Fruit fly (Drosophila melanogaster) whole organism, prepupa: ENCODE data around the gene CG6933.

ENCODE experiments used
- CG16779 ChIP-seq: fragments of 200-800 bp; sonication (Bioruptor generic); optimal IDR thresholded peaks from 3 replicates; lab custom pipeline; 2017; ENCODE audit warnings: missing biosample characterization, mild to moderate bottlenecking, missing genetic modification characterization
- Gug ChIP-seq: fragments of 200-800 bp; sonication (Bioruptor generic); IDR thresholded peaks from 2 replicates; pipeline ENCODE4 v1.3.6; 2022; ENCODE audit warnings: missing biosample characterization, missing genetic modification characterization
- cyc ChIP-seq: fragments of 200-800 bp; sonication (Bioruptor generic); optimal IDR thresholded peaks from 3 replicates; lab custom pipeline; 2016; ENCODE audit warnings: missing biosample characterization, missing genetic modification characterization

DNA sequence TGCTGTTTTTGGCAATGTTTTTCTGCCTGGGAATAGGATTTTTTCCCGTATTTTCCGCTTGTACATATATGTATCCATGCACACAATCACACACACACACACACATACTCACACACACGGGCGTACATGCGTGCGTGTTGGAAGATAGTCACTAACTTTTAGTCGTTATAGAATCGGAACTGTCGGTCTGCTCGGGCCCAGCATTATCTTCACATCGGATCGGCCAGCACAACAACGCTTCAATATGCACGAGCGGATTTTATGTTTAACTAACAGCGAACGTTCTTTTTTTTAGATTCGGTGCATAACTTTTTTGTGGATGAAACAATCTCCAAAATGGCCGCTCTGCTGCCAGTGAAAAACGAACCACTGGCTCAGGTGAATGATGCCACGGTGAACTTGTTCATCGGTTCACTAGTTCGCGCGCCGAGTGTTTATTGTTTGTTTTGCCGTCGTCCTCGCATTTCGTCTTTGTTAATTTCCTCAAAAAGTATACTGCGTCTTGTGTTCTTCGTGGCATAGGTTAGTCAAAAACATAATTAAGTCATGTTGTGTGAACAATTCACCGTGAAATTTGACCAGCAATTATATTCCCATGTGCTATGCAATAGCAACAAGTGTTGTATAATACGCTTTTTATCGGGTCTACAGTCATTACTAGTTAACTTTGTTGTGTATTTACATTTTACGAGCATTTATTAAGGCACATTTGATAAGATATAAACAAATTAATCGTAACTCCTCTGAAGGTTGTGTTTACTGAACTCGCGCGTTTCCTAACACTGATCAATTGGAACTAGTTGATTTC lies 21.1 kb upstream of the CG6933 start, which contains the start of the genes CG6951 and CG17233:
- TF ChIP-seq CG16779 = no peak
- no peak for TF ChIP-seq cyc (GFP tag; lab: Kevin White, UChicago)
- no peak for TF ChIP-seq Gug (GFP tag; lab: Robert Waterston, UW)
